Worm (Caenorhabditis elegans) whole organism, L3 larva: ENCODE data around the gene ptl-1.

Experiments
- R02D3.7 ChIP-seq: fragments of 150-350 bp; optimal IDR thresholded peaks from 2 replicates; lab custom pipeline; 2014; ENCODE audit warnings: missing biosample characterization, missing genetic modification characterization
- aly-2 ChIP-seq: fragments of 150-350 bp; optimal IDR thresholded peaks from 2 replicates; lab custom pipeline; 2014; ENCODE audit warnings: missing biosample characterization, missing genetic modification characterization
- ama-1 ChIP-seq: fragments of 150-350 bp; optimal IDR thresholded peaks from 2 replicates; lab custom pipeline; 2018
- ceh-28 ChIP-seq: fragments of 150-350 bp; optimal IDR thresholded peaks from 2 replicates; lab custom pipeline; 2014; ENCODE audit warnings: missing biosample characterization, missing genetic modification reagents, missing genetic modification characterization
- ceh-82 ChIP-seq: fragments of 150-350 bp; optimal IDR thresholded peaks from 2 replicates; lab custom pipeline; 2014; ENCODE audit warnings: missing biosample characterization, missing genetic modification characterization
- ceh-9 ChIP-seq: sonication (generic microtip); optimal IDR thresholded peaks from 2 replicates; lab custom pipeline; 2018; ENCODE audit warnings: missing biosample characterization, missing genetic modification characterization
- daf-12 ChIP-seq: fragments of 150-350 bp; optimal IDR thresholded peaks from 2 replicates; lab custom pipeline; 2014; ENCODE audit warnings: missing biosample characterization, missing genetic modification reagents, missing genetic modification characterization
- egl-27 ChIP-seq: sonication (generic microtip); optimal IDR thresholded peaks from 4 replicates; lab custom pipeline; 2017; ENCODE audit warnings: missing biosample characterization, missing genetic modification reagents, missing genetic modification characterization
- egl-5 ChIP-seq: fragments of 150-350 bp; optimal IDR thresholded peaks from 2 replicates; lab custom pipeline; 2017; ENCODE audit warnings: missing biosample characterization, missing genetic modification reagents, missing genetic modification characterization, inconsistent platforms
- elt-1 ChIP-seq: fragments of 150-350 bp; optimal IDR thresholded peaks from 2 replicates; lab custom pipeline; 2014; ENCODE audit warnings: missing biosample characterization, missing genetic modification characterization
- elt-2 ChIP-seq: sonication (generic microtip); optimal IDR thresholded peaks from 2 replicates; lab custom pipeline; 2016; ENCODE audit warnings: missing genetic modification reagents, mild to moderate bottlenecking, missing genetic modification characterization, missing compliant biosample characterization
- eor-1 ChIP-seq, 2 experiments: fragments of 150-350 bp; optimal IDR thresholded peaks; 2 replicates each; lab custom pipeline; 2014 to 2018; ENCODE audit warnings: missing biosample characterization in 2 of 2, missing genetic modification characterization in 2 of 2
- fkh-10 ChIP-seq: sonication (generic microtip); optimal IDR thresholded peaks from 2 replicates; lab custom pipeline; 2017; ENCODE audit warnings: missing biosample characterization, missing genetic modification reagents, missing genetic modification characterization
- fkh-2 ChIP-seq: fragments of 150-350 bp; optimal IDR thresholded peaks from 2 replicates; lab custom pipeline; 2014; ENCODE audit warnings: missing biosample characterization, missing genetic modification reagents, missing genetic modification characterization
- hmg-11 ChIP-seq: sonication (generic microtip); optimal IDR thresholded peaks from 2 replicates; lab custom pipeline; 2016; ENCODE audit warnings: missing genetic modification characterization, missing compliant biosample characterization
- jun-1 ChIP-seq: fragments of 150-350 bp; optimal IDR thresholded peaks from 2 replicates; lab custom pipeline; 2014; ENCODE audit warnings: missing biosample characterization, missing genetic modification reagents, missing genetic modification characterization
- lin-15B ChIP-seq: fragments of 150-350 bp; optimal IDR thresholded peaks from 2 replicates; lab custom pipeline; 2014; ENCODE audit warnings: missing biosample characterization, missing genetic modification characterization
- lsy-12 ChIP-seq: sonication (generic microtip); optimal IDR thresholded peaks from 2 replicates; lab custom pipeline; 2016; ENCODE audit warnings: mild to moderate bottlenecking, missing genetic modification characterization, missing compliant biosample characterization
- mdl-1 ChIP-seq: fragments of 150-350 bp; optimal IDR thresholded peaks from 2 replicates; lab custom pipeline; 2014; ENCODE audit warnings: missing biosample characterization, missing genetic modification characterization
- mml-1 ChIP-seq: fragments of 150-350 bp; sonication (generic microtip); optimal IDR thresholded peaks from 3 replicates; lab custom pipeline; 2014; ENCODE audit warnings: missing biosample characterization, missing genetic modification characterization
- nfya-1 ChIP-seq: sonication (generic microtip); optimal IDR thresholded peaks from 2 replicates; lab custom pipeline; 2017; ENCODE audit warnings: missing genetic modification characterization, mild to moderate bottlenecking, missing compliant biosample characterization, antibody characterized with exemption, moderate library complexity; ENCODE audit not compliant: insufficient read depth
- nhr-12 ChIP-seq: fragments of 150-350 bp; optimal IDR thresholded peaks from 2 replicates; lab custom pipeline; 2014; ENCODE audit warnings: missing biosample characterization, missing genetic modification characterization
- nhr-23 ChIP-seq: fragments of 150-350 bp; optimal IDR thresholded peaks from 2 replicates; lab custom pipeline; 2014; ENCODE audit warnings: missing biosample characterization, missing genetic modification reagents, missing genetic modification characterization
- nhr-237 ChIP-seq: fragments of 150-350 bp; optimal IDR thresholded peaks from 2 replicates; lab custom pipeline; 2014; ENCODE audit warnings: missing biosample characterization, missing genetic modification characterization
- nhr-25 ChIP-seq: sonication (generic microtip); optimal IDR thresholded peaks from 2 replicates; lab custom pipeline; 2017; ENCODE audit warnings: missing biosample characterization, missing genetic modification characterization
- nhr-43 ChIP-seq: sonication (generic microtip); optimal IDR thresholded peaks from 2 replicates; lab custom pipeline; 2016; ENCODE audit warnings: mild to moderate bottlenecking, missing genetic modification characterization, missing compliant biosample characterization; ENCODE audit not compliant: poor library complexity, severe bottlenecking
- nhr-67 ChIP-seq: fragments of 150-350 bp; optimal IDR thresholded peaks from 2 replicates; lab custom pipeline; 2014; ENCODE audit warnings: missing biosample characterization, missing genetic modification characterization
- nhr-76 ChIP-seq: fragments of 150-350 bp; sonication (generic microtip); optimal IDR thresholded peaks from 5 replicates; lab custom pipeline; 2014; ENCODE audit warnings: missing biosample characterization, missing genetic modification characterization
- pha-4 ChIP-seq: fragments of 150-350 bp; optimal IDR thresholded peaks from 2 replicates; lab custom pipeline; 2014; ENCODE audit warnings: missing biosample characterization, missing genetic modification reagents, missing genetic modification characterization
- pqm-1 ChIP-seq: fragments of 150-350 bp; optimal IDR thresholded peaks from 2 replicates; lab custom pipeline; 2017; ENCODE audit warnings: missing biosample characterization, missing genetic modification characterization, inconsistent platforms
- sea-2 ChIP-seq: fragments of 150-350 bp; sonication (generic microtip); optimal IDR thresholded peaks from 4 replicates; lab custom pipeline; 2014; ENCODE audit warnings: missing biosample characterization, missing genetic modification reagents, missing genetic modification characterization
- skn-1 ChIP-seq: fragments of 150-350 bp; optimal IDR thresholded peaks from 2 replicates; lab custom pipeline; 2014; ENCODE audit warnings: missing biosample characterization, missing genetic modification characterization
- snpc-4 ChIP-seq: fragments of 150-350 bp; optimal IDR thresholded peaks from 2 replicates; lab custom pipeline; 2014; ENCODE audit warnings: missing biosample characterization, missing genetic modification characterization
- tbx-2 ChIP-seq: sonication (generic microtip); optimal IDR thresholded peaks from 2 replicates; lab custom pipeline; 2016; ENCODE audit warnings: mild to moderate bottlenecking, missing genetic modification characterization, missing compliant biosample characterization
- unc-39 ChIP-seq: sonication (generic microtip); optimal IDR thresholded peaks from 4 replicates; lab custom pipeline; 2017; ENCODE audit warnings: missing biosample characterization, missing genetic modification characterization
- zag-1 ChIP-seq: fragments of 150-350 bp; optimal IDR thresholded peaks from 2 replicates; lab custom pipeline; 2014; ENCODE audit warnings: missing biosample characterization, missing genetic modification characterization

ptl-1 gene

ce11 chrIII:794000-794399 lies 29.0 kb downstream of the ptl-1 start, which contains the start of gene rps-29:
rps-29 (plus strand) TSS chrIII:794300.
- TF ChIP-seq ceh-28 (tag; lab: Kevin White, UChicago) (peak; percentile 17), jun-1 (tag; lab: Kevin White, UChicago) (no peak), ama-1 (lab: Kevin White, UChicago) (no peak), snpc-4 (tag; lab: Kevin White, UChicago) (no peak), eor-1 (tag; optimal IDR thresholded peaks at IDR 0.05; lab: Kevin White, UChicago) (no peak), egl-27 (tag; lab: Kevin White, UChicago) (no peak), fkh-10 (GFP tag; lab: Kevin White, UChicago) (no peak)

- TF ChIP-seq fkh-2 = no peak
- TF ChIP-seq hmg-11 = no peak
- no peak for TF ChIP-seq skn-1
- no peak for TF ChIP-seq R02D3.7 (tag; lab: Kevin White, UChicago)
- no peak for TF ChIP-seq ceh-9
- no peak for TF ChIP-seq mml-1
- no peak for TF ChIP-seq nhr-67 (tag; lab: Kevin White, UChicago)
- no peak for TF ChIP-seq lin-15B (tag; lab: Kevin White, UChicago)
- no peak for TF ChIP-seq fkh-10 (GFP tag; lab: Kevin White, UChicago)
- no peak for TF ChIP-seq pqm-1
- TF ChIP-seq elt-2 (tag; lab: Kevin White, UChicago) = no peak
- TF ChIP-seq mdl-1 (tag; lab: Kevin White, UChicago) = no peak
- no peak for TF ChIP-seq nfya-1 (tag; lab: Kevin White, UChicago)
- TF ChIP-seq ceh-82 (tag; lab: Kevin White, UChicago) = no peak
- no peak for TF ChIP-seq zag-1
- TF ChIP-seq daf-12 (tag; lab: Kevin White, UChicago) = no peak
These were observed 30.1 kb downstream of the ptl-1 start, which contains the start of gene trpp-11 for ce11 chrIII:794984-795596. trpp-11 (plus strand) TSS chrIII:795136.

- no peak for TF ChIP-seq nfya-1 (tag; lab: Kevin White, UChicago)
- no peak for TF ChIP-seq hmg-11
- no peak for TF ChIP-seq nhr-76 (tag; lab: Kevin White, UChicago)
These were observed 32.5 kb downstream of the ptl-1 start for ce11 chrIII:797507-797906.

ce11 chrIII:802041-802440 lies 37.1 kb downstream of the ptl-1 start:
- TF ChIP-seq nhr-25 (no peak), nhr-23 (tag; lab: Kevin White, UChicago) (no peak), nhr-237 (tag; lab: Kevin White, UChicago) (no peak), lsy-12 (tag; lab: Kevin White, UChicago) (no peak), sea-2 (no peak), nhr-76 (tag; lab: Kevin White, UChicago) (no peak), nhr-43 (no peak), aly-2 (tag; lab: Kevin White, UChicago) (no peak), ama-1 (lab: Kevin White, UChicago) (no peak), eor-1 (tag; optimal IDR thresholded peaks at IDR 0.05; lab: Kevin White, UChicago) (no peak)

ce11 chrIII:811544-811943 lies 46.6 kb downstream of the ptl-1 start, which contains the start of gene daf-7:
daf-7 (plus strand) TSS chrIII:811844.
- TF ChIP-seq egl-5 (tag; lab: Kevin White, UChicago) (no peak), egl-27 (tag; lab: Kevin White, UChicago) (no peak), nfya-1 (tag; lab: Kevin White, UChicago) (no peak), R02D3.7 (tag; lab: Kevin White, UChicago) (no peak), nhr-12 (tag; lab: Kevin White, UChicago) (no peak), nhr-76 (tag; lab: Kevin White, UChicago) (no peak), sea-2 (no peak), ceh-82 (tag; lab: Kevin White, UChicago) (no peak), jun-1 (tag; lab: Kevin White, UChicago) (no peak), elt-1 (no peak), mdl-1 (tag; lab: Kevin White, UChicago) (no peak), tbx-2 (tag; lab: Kevin White, UChicago) (no peak), ama-1 (lab: Kevin White, UChicago) (no peak), unc-39 (no peak), lsy-12 (tag; lab: Kevin White, UChicago) (no peak), pha-4 (no peak), nhr-237 (tag; lab: Kevin White, UChicago) (no peak), ceh-9 (no peak), hmg-11 (no peak)
